Fruit fly (Drosophila melanogaster) ovary, adult (tissue): ENCODE data around the gene CG32751.
A peak's percentile ranks its signal among the peaks of the same experiment; 100 is the strongest.

Experiments
- CG17801 ChIP-seq: fragments of 200-800 bp; optimal IDR thresholded peaks from 2 replicates; lab custom pipeline; 2019; ENCODE audit warnings: missing biosample characterization, mild to moderate bottlenecking, missing genetic modification characterization, moderate library complexity; ENCODE audit not compliant: partially characterized antibody

The CG32751 gene

DNA sequence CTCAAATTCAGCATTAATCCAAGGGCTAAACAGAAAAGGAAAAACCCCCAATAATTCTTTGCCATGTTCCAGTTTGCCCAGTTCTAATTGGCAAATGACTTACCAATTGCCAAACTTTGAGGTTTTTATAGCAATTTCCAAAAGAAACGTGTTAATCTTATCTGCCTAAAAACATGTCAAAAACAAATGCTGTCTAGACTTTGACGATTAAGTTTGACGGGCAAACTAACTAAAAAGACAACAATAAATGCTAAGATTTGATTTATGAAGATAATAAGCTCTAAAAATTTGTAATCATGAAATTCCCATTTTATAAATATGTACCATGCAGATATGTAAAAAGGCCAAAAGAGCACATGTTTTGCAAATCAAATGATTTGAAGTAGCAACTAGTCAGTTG is at the start of gene CG32751:
CG32751 (minus strand) TSS at position 101 of the 400 bp plus-strand sequence.
- TF ChIP-seq CG17801 (GFP tag; lab: Kevin White, UChicago): no peak

dm6 chrX:6237015-6237414 is 38.6 kb upstream of the CG32751 start, which contains the start of gene CG14445:
Gene CG14445, plus strand, starts transcription at chrX:6237315.
- TF ChIP-seq CG17801 (GFP tag; lab: Kevin White, UChicago): no peak

DNA sequence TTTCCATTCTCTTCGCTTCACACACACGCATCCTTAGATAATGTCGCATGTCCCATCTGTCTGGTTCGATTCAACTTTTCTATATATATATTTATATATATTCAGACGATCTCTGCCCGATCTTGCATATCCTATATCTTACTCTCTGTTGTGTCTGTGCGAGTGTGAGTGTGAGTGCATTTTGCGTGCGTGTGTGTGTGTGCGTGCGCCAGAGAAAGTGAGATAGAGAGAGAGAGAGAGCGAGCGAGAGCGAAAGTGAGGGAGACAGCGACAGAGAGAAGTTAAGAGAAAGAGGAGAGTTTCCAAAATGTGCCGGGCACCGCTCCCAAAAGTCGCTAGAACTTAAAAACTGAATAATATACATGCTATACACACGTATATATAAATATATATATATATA is 33.3 kb upstream of the CG32751 start:
- TF ChIP-seq CG17801 (GFP tag; lab: Kevin White, UChicago): no peak

DNA sequence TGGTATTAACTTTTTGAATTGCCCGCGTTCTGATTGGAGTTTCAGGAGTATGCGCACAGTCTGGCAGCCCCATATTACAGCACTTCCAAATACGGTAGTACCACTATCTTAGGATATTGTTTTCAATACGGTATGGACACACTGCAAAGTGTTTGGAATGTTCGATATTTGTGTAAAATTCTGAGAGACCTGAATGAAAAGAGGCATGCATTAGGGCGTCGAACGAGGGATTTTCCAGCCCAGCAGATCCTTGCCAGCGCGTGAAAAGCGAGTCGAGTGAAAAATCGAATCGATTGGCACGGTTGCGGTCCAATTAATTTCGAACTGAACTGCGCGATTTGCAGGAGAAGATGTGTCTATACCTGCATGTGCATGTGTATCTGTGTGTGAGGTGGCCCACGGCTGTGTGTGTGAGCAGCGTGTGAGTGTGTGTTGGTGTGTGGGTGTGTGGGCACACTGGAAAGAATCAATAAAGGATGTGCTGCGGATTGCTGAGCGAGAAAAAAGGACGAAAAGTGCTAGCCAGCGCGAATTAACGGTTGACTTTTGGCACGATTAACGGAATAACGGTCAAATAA is 27.1 kb upstream of the CG32751 start, which contains the start of gene dtn:
dtn (plus strand) TSS at position 176 of the 578 bp plus-strand sequence.
- TF ChIP-seq CG17801 (GFP tag; lab: Kevin White, UChicago): no peak

DNA sequence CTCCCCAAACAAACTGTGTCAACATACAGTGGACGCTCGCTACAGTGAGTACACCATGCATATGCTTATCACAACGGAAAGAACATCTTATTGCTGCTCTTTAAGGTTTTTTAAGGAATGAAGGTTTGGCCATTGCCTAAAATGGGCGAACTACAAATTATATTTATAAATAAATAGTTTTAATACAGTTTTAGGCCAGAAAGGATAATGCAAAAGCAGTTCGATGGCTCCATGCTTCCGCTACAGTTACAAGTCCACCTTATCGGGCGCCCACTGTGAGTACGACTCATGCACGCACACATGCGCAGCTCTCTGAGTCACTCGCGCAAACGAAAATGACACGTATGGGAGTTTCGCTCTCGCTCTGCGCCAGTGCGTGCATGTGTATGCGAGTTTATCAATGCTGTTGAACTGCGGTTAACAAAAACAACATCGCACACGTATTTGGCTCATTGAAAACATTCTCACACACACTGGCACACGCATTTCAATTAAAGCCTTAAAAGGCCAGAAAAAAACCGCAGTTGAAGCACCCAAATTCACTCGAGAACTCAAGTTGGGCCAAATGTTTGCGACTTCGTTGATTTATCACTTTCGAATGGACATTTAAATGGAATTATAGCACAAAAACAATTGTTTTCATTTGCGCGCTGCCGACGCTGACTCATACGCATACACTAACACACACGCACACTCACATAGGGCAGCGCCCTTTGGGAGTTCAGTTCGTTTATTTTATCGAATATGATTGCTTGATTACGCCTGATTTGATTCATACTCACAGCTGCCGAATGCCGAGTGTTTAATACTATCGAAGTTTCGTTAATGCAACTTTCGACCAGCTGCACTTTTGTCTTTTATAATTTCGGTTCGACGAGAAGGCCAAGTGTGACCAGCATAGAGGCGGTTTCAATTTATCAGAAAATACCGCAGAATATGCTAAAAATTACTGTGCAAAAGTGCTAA is 26.1 kb upstream of the CG32751 start, which contains the start of gene sqh:
sqh (minus strand) TSS at position 916 of the 966 bp plus-strand sequence.
- peak; percentile 89 for TF ChIP-seq CG17801 (GFP tag; lab: Kevin White, UChicago)

- peak; percentile 15 for TF ChIP-seq CG17801 (GFP tag; lab: Kevin White, UChicago)
Observed at dm6 chrX:6219845-6220345, 21.4 kb upstream of the CG32751 start, which contains the start of gene Efr. Gene Efr, plus strand, starts transcription at chrX:6219957.

DNA sequence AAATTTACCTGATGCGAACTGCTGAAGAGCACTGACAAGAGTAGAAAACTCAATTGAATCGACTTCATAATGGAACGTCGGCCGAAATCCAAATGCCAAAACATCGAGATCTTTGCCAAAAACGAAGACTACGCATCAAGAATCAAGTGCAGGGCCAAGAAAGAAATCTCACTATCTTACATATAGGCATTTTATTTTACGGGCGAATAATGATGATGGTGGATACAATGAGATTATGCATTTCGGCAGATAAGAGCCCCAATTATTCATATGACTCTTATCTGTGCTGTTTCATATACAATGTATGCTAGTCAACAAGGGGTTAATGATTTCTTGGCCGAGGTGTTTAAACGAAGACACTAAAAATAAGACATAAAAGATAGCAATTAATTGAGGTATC is 20.8 kb upstream of the CG32751 start, which contains the start of gene Btnd:
Btnd (minus strand) TSS at position 101 of the 400 bp plus-strand sequence.
- no peak for TF ChIP-seq CG17801 (GFP tag; lab: Kevin White, UChicago)

DNA sequence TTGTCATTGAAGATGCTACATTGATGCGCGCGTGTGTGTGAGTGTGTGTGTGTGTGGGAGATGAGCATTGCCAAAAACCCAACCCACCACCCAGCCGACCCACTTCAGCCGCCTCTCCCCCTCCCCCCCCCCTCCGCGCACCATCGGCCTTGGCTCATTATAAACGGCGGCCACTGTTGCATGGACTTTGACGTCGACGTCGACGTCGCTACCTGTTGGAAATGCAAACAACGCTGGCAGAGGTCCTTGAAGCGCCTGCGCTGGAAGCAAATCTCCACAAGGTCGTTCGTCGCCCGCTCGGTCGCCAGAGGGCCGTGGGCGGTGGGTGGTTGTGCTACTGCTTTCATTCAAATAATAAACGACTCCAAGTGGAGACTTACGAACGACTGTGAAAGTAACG is 18.2 kb upstream of the CG32751 start:
- no peak for TF ChIP-seq CG17801 (GFP tag; lab: Kevin White, UChicago)

DNA sequence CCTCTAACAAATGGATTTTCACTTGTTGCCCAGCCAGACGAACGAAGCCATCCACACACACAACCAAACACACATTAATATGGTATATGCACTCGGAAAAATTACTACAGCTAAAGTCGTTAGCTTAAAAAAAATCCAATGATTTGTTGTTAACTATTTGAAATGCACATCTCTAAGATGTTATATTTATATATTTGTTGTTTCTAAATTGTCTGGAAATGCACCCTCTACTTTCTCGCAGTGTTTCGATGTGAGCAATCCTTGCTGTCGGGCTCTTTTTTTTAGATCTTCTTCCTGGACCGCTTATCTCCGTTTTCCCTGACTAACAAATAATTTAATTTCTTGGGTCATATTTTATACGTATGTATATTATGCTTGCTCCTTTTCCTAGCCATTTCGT is 6.6 kb upstream of the CG32751 start:
- no peak for TF ChIP-seq CG17801 (GFP tag; lab: Kevin White, UChicago)

dm6 chrX:6202509-6202979 is 4.1 kb upstream of the CG32751 start, which contains the start of gene vanin-like:
Gene vanin-like, minus strand, starts transcription at chrX:6202559.
- TF ChIP-seq CG17801 (GFP tag; lab: Kevin White, UChicago): no peak

DNA sequence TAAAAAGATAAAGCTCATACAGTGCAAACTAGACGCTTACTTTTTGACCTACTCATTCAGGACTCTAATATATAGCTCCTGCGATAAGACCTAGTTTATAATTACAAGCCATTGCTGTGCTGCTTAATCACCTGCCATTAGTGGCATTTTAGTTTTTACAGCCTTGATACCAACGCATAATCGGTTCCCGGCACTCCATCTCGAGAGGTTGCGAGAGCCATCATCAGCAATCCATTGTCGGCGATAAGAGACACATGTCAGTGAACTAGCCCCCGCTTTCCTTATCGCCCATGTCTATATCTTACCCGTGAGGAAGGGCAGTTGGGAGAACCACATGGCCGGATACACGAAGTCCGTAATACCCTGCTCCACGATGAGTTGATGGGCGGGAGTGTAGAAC is 3.0 kb upstream of the CG32751 start:
- no peak for TF ChIP-seq CG17801 (GFP tag; lab: Kevin White, UChicago)

dm6 chrX:6199791-6200190 is 1.3 kb upstream of the CG32751 start, which contains the start of gene CG43090:
Gene CG43090, minus strand, starts transcription at chrX:6199891.
- TF ChIP-seq CG17801 (GFP tag; lab: Kevin White, UChicago): no peak

dm6 chrX:6196339-6196738 is 2.1 kb downstream of the CG32751 start, which contains the start of gene CG32750:
Gene CG32750, minus strand, starts transcription at chrX:6196439.
- TF ChIP-seq CG17801 (GFP tag; lab: Kevin White, UChicago): no peak

DNA sequence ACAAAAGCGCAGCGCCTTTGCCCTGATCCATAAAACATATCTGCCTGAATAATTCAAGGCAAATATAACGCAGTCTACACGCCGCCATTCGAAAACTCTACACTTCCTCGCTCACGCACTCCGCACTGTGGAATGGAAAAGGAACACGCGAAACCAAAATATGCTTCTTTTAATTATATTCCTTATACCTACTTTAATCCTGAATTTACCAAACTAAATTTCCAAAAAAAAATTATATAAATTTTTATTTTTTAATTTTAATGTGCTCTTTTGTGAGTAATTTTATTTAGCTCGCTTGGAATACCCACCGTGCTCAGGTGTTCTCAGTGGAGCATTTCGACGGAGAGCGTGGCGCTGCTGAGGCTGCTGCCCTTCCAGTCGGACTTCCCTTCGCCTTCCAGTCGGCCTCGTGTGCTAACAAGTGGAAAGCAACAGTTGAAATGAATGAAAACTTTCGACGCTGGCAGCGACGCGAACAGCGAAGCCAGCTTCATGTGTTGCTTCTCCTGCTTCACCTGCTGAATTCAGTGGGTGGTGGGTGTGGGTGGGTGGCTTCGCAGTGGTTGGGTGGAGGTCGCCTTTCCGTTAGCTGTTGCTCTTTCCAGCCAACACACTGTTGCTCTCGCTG is 5.2 kb downstream of the CG32751 start:
- no peak for TF ChIP-seq CG17801 (GFP tag; lab: Kevin White, UChicago)
